Worm (Caenorhabditis elegans): ENCODE results near the gene T06E4.21.

Gene T06E4.21

DNA sequence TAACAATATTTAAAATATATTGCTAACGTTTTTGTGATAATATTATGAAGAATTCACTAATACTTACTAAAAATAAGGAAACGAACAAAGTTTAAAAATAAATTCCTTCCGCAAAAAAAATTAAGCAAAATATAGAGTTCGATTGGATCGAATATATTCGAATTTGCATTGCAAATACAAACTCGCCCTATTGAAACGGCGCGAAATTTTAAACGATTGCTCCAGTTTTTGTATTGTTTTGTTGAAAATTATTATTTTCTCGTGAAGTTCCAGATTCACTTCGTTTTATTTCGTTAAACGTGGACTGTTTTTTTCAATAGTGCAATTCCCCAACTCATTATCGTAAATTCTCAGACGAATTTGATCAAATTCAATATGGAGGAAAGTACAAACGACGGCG, 5.9 kb upstream of the T06E4.21 start, which contains the start of the genes atl-1 and hcp-2:
Gene atl-1, minus strand, starts transcription at position 89 of the 400 bp plus-strand sequence.
Gene hcp-2, plus strand, starts transcription at position 353 of the 400 bp plus-strand sequence.
- TF ChIP-seq sem-2 (GFP tag; optimal IDR thresholded peaks at IDR 0.05) (no peak), elt-1 (tag; optimal IDR thresholded peaks at IDR 0.05; ENCODE audit: borderline replicate concordance, insufficient read depth) (no peak), blmp-1 (tag; optimal IDR thresholded peaks at IDR 0.05) (no peak), ztf-11 (tag; optimal IDR thresholded peaks at IDR 0.05) (no peak), unc-62 (GFP tag; optimal IDR thresholded peaks at IDR 0.05) (no peak), lin-13 (tag; optimal IDR thresholded peaks at IDR 0.05) (no peak), nhr-28 (tag; optimal IDR thresholded peaks at IDR 0.05) (no peak), ham-2 (GFP tag; optimal IDR thresholded peaks at IDR 0.05) (no peak), lin-32 (GFP tag; optimal IDR thresholded peaks at IDR 0.05) (no peak), bed-3 (GFP tag; optimal IDR thresholded peaks at IDR 0.05) (no peak), unc-120 (tag; optimal IDR thresholded peaks at IDR 0.05; ENCODE audit: poor library complexity, severe bottlenecking) (no peak), unc-39 (tag; optimal IDR thresholded peaks at IDR 0.05) (no peak), snpc-4 (tag; optimal IDR thresholded peaks at IDR 0.05) (no peak), nhr-76 (tag; optimal IDR thresholded peaks at IDR 0.05) (no peak), elt-3 (tag; optimal IDR thresholded peaks at IDR 0.05) (no peak), nhr-2 (tag; optimal IDR thresholded peaks at IDR 0.05) (no peak), flh-1 (GFP tag; optimal IDR thresholded peaks at IDR 0.05) (no peak)

DNA sequence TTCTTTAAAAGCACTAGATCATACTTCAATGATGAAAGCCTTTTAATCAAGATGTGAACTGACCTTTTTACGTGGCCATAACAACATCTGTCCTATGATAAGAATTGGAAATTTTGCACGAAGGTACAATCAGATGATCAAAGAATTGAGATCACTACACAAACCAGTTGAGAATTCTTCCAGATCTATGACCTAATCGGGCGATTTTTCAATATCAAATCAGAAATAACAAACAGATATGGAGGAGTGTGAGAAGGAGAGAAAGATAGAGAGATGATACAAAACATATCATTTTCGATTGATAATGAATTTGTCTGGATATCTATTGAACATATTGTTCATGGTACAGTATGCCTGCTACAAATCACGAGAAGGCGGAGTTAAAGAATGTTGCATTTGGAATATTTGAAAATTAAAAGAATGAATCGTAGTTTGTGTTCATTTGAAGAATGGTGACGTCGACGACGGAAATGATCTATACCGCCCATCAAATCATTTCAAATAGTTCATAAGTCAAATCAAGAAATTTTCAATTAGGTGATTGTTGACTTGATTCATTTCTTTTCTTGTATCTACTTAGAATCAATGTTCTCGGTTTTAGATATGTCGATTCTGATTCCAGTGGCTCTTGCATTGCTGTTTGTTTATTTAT, 2.9 kb downstream of the T06E4.21 start, which contains the start of gene cyp-29A4:
Gene cyp-29A4, plus strand, starts transcription at position 602 of the 652 bp plus-strand sequence.
- no peak for TF ChIP-seq blmp-1 (tag; optimal IDR thresholded peaks at IDR 0.05)
- no peak for TF ChIP-seq unc-62 (GFP tag; optimal IDR thresholded peaks at IDR 0.05)
- no peak for TF ChIP-seq cnd-1 (tag; optimal IDR thresholded peaks at IDR 0.05)

DNA sequence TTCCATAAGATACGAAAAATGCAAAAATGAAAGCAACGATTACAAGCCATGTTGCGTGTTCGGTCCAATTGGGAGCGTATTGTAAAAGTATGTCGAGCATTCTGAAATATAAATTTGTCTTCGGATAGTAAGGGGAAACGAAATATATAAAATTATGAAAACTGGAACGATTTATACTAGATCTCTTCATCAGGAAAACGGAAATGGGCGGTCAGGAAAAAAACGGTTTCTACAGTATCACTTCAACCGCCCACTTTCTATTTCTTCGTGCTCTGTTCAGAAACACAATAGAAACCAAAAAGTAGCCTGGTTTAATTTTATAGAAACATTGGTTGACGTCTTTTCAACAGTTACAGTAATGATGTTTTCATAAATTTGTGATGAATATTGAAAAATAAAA, 10.1 kb downstream of the T06E4.21 start, which contains the start of gene pitr-4:
Gene pitr-4, minus strand, starts transcription at position 101 of the 400 bp plus-strand sequence.
- TF ChIP-seq nhr-76 (tag; optimal IDR thresholded peaks at IDR 0.05) (no peak), lsy-2 (tag; optimal IDR thresholded peaks at IDR 0.05) (no peak), bed-3 (GFP tag; optimal IDR thresholded peaks at IDR 0.05) (no peak), unc-120 (tag; optimal IDR thresholded peaks at IDR 0.05; ENCODE audit: poor library complexity, severe bottlenecking) (no peak), ztf-11 (tag; optimal IDR thresholded peaks at IDR 0.05) (no peak), ceh-39 (tag; optimal IDR thresholded peaks at IDR 0.05) (no peak), nhr-12 (tag; optimal IDR thresholded peaks at IDR 0.05) (no peak), ces-1 (GFP tag; optimal IDR thresholded peaks at IDR 0.05) (no peak)

DNA sequence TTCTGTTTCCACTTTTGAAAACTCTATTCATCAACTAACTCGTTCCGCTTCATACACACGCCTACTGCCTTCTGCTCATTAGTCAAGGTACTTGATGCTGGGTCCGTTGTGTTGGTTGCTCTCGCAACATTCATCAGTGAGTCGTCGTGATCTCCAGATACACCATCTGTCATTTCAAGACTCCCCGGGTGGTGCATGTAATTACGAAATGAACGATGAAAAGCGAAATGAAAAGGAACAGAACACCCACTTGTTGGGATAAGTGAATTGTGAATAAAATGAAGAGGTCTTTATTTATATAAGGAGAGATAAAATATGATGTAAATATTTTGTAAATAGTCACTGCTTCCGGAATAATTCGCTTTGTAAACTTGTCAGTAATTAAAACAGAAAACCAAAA, 12.6 kb downstream of the T06E4.21 start:
- TF ChIP-seq lin-32 (GFP tag; optimal IDR thresholded peaks at IDR 0.05) (peak; percentile 8), cnd-1 (tag; optimal IDR thresholded peaks at IDR 0.05) (peak; percentile 85), ham-2 (GFP tag; optimal IDR thresholded peaks at IDR 0.05) (no peak), ces-1 (GFP tag; optimal IDR thresholded peaks at IDR 0.05) (peak; percentile 76)

DNA sequence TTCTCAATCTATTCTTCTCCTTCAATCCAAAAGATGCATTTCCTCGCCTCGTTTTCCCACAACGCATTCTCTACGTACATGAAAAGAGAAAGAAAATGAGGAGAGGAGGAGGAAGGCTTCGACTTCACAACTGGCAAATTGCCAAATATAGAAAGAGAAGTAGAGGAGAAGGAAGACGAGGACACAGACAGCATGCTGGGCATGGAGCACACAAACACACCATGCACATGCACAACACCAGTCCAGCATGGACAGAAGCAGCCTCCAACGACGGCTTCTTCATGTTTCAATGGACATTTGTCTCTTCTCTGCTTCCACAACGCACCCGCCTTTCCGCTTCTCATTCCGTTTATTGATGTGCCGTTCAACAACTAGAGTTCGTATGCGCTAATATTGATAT, 13.2 kb downstream of the T06E4.21 start:
- TF ChIP-seq unc-39 (tag; optimal IDR thresholded peaks at IDR 0.05) (peak; percentile 38), zip-8 (tag; optimal IDR thresholded peaks at IDR 0.05) (no peak), pha-4 (tag; optimal IDR thresholded peaks at IDR 0.05) (no peak), lsy-2 (tag; optimal IDR thresholded peaks at IDR 0.05) (peak; percentile 10), ces-1 (GFP tag; optimal IDR thresholded peaks at IDR 0.05) (peak; percentile 65), mep-1 (tag; optimal IDR thresholded peaks at IDR 0.05) (peak; percentile 32)

DNA sequence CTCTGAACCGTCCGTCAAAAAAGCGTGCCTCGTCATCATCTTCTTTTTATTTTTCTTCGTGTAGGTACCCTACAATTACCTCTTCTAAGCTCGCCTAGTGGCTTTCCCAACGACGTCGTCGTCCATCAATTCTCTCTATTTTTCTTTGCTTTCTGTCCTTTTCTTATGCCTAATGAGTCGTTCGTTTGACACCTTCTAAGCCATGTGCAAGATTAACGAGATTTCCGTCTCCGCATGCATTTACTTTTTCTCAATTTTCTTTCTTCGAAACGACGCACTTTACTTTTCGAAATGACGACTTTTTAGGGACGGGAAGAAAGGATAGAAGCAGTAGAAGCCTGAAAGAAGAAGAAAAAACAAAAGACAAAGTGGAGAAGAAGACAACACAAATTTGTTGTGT, 15.0 kb downstream of the T06E4.21 start, which contains the start of gene ZK287.1:
Gene ZK287.1, plus strand, starts transcription at position 301 of the 400 bp plus-strand sequence.
- TF ChIP-seq ces-1 (GFP tag; optimal IDR thresholded peaks at IDR 0.05) (peak; percentile 62), drap-1 (GFP tag; optimal IDR thresholded peaks at IDR 0.05) (no peak)

DNA sequence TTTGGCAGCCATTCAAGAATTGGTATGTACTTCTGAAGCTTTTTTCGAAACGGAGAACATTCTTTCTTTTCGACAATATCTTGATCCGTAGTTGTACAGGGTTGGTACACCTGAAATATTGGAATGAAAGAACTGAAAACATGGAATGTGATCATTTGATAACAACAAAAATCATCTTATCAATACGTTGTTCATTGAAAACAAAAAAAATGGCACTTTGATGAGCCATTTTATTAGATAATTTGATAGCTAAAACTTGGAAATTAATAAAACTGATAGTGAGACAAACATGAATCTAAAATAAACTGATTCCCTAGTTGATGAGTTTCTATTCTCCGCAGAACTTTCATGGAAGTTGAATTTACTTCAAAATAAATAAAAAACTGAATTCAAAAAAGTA, 21.1 kb downstream of the T06E4.21 start:
- TF ChIP-seq unc-120 (tag; optimal IDR thresholded peaks at IDR 0.05; ENCODE audit: poor library complexity, severe bottlenecking) (no peak), pha-4 (tag; optimal IDR thresholded peaks at IDR 0.05) (no peak), lsy-2 (tag; optimal IDR thresholded peaks at IDR 0.05) (no peak), unc-39 (tag; optimal IDR thresholded peaks at IDR 0.05) (no peak), nhr-12 (tag; optimal IDR thresholded peaks at IDR 0.05) (no peak), lin-13 (tag; optimal IDR thresholded peaks at IDR 0.05) (no peak), zip-8 (tag; optimal IDR thresholded peaks at IDR 0.05) (no peak), nhr-28 (tag; optimal IDR thresholded peaks at IDR 0.05) (no peak), elt-1 (tag; optimal IDR thresholded peaks at IDR 0.05; ENCODE audit: borderline replicate concordance, insufficient read depth) (no peak), ces-1 (GFP tag; optimal IDR thresholded peaks at IDR 0.05) (no peak), ceh-83 (GFP tag; optimal IDR thresholded peaks at IDR 0.05) (no peak), ceh-43 (GFP tag; optimal IDR thresholded peaks at IDR 0.05) (no peak), ceh-39 (tag; optimal IDR thresholded peaks at IDR 0.05) (no peak), cnd-1 (tag; optimal IDR thresholded peaks at IDR 0.05) (no peak), tbx-8 (GFP tag; optimal IDR thresholded peaks at IDR 0.05) (no peak), nhr-237 (tag; optimal IDR thresholded peaks at IDR 0.05) (no peak), mls-2 (tag; optimal IDR thresholded peaks at IDR 0.05) (no peak), mep-1 (tag; optimal IDR thresholded peaks at IDR 0.05) (no peak), mab-5 (tag; optimal IDR thresholded peaks at IDR 0.05) (no peak), M03D4.4 (tag; optimal IDR thresholded peaks at IDR 0.05) (no peak)

All from whole organism, mixed stage, embryonic.